Fruit fly (Drosophila melanogaster) whole organism, pupa: ENCODE data around the gene CG32817.

Experiments used
- CG12605 ChIP-seq: fragments of 200-800 bp; sonication (Bioruptor generic); IDR thresholded peaks from 2 replicates; pipeline ENCODE4 v1.3.6; 2022; ENCODE audit warnings: missing biosample characterization, missing genetic modification characterization
- CG13204 ChIP-seq: fragments of 200-800 bp; sonication (Bioruptor generic); optimal IDR thresholded peaks from 2 replicates; lab custom pipeline; 2018; ENCODE audit warnings: missing biosample characterization, mild to moderate bottlenecking, missing genetic modification characterization, moderate library complexity
- CG15710 ChIP-seq: fragments of 200-800 bp; sonication (Bioruptor generic); optimal IDR thresholded peaks from 2 replicates; lab custom pipeline; 2018; ENCODE audit warnings: missing biosample characterization, mild to moderate bottlenecking, missing genetic modification characterization, moderate library complexity
- CG17806 ChIP-seq: fragments of 200-800 bp; sonication (Bioruptor generic); optimal IDR thresholded peaks from 2 replicates; lab custom pipeline; 2018; ENCODE audit warnings: missing biosample characterization, mild to moderate bottlenecking, missing genetic modification characterization, moderate library complexity
- CG32121 ChIP-seq: fragments of 200-800 bp; sonication (Bioruptor generic); IDR thresholded peaks from 2 replicates; pipeline ENCODE4 v1.3.6; 2022; ENCODE audit warnings: missing biosample characterization, missing genetic modification characterization
- CG34367 ChIP-seq: fragments of 200-800 bp; sonication (Bioruptor generic); optimal IDR thresholded peaks from 2 replicates; lab custom pipeline; 2018; ENCODE audit warnings: missing biosample characterization, mild to moderate bottlenecking, missing genetic modification characterization
- CG8159 ChIP-seq: fragments of 200-800 bp; sonication (Bioruptor generic); optimal IDR thresholded peaks from 3 replicates; lab custom pipeline; 2018; ENCODE audit warnings: missing biosample characterization, mild to moderate bottlenecking, missing genetic modification characterization, moderate library complexity
- CG8301 ChIP-seq: fragments of 200-800 bp; sonication (Bioruptor generic); optimal IDR thresholded peaks from 2 replicates; lab custom pipeline; 2018; ENCODE audit warnings: missing biosample characterization, mild to moderate bottlenecking, missing genetic modification characterization
- CG9948 ChIP-seq: fragments of 200-800 bp; sonication (Bioruptor generic); optimal IDR thresholded peaks from 2 replicates; lab custom pipeline; 2018; ENCODE audit warnings: missing biosample characterization, mild to moderate bottlenecking, missing genetic modification characterization, moderate library complexity
- EcR ChIP-seq: fragments of 200-800 bp; sonication (Bioruptor generic); optimal IDR thresholded peaks from 3 replicates; lab custom pipeline; 2019; ENCODE audit warnings: missing biosample characterization, missing genetic modification characterization, mild to moderate bottlenecking, moderate library complexity, missing genetic modification reagents
- Ets98B ChIP-seq: fragments of 200-800 bp; sonication (Bioruptor generic); IDR thresholded peaks from 2 replicates; pipeline ENCODE4 v1.3.6; 2022; ENCODE audit warnings: missing biosample characterization, missing genetic modification characterization
- Pif1B ChIP-seq: fragments of 200-800 bp; sonication (Bioruptor generic); optimal IDR thresholded peaks from 3 replicates; lab custom pipeline; 2016; ENCODE audit warnings: missing biosample characterization, missing genetic modification characterization
- fd96Ca ChIP-seq: fragments of 200-800 bp; sonication (Bioruptor generic); IDR thresholded peaks from 3 replicates; pipeline ENCODE4 v1.3.6; 2022; ENCODE audit warnings: missing biosample characterization, missing genetic modification characterization
- rn ChIP-seq: fragments of 200-800 bp; sonication (Bioruptor generic); IDR thresholded peaks from 2 replicates; pipeline ENCODE4 v1.3.6; 2022; ENCODE audit warnings: missing biosample characterization, missing genetic modification characterization

dm6 chrX:456959-457358, 21.9 kb upstream of the CG32817 start:
- TF ChIP-seq CG9948 (tag; lab: Kevin White, UChicago) (no peak), rn (GFP tag; lab: Robert Waterston, UW) (no peak), EcR (GFP tag; lab: Kevin White, UChicago) (no peak), CG15710 (tag; lab: Kevin White, UChicago) (no peak), Ets98B (GFP tag; lab: Robert Waterston, UW) (no peak), CG17806 (tag; lab: Kevin White, UChicago) (no peak), CG32121 (GFP tag; lab: Robert Waterston, UW) (no peak), CG8159 (tag; lab: Kevin White, UChicago) (no peak), CG12605 (no peak), CG8301 (tag; lab: Kevin White, UChicago) (no peak), CG34367 (no peak), Pif1B (GFP tag; lab: Kevin White, UChicago) (no peak), fd96Ca (no peak), CG13204 (GFP tag; lab: Kevin White, UChicago) (no peak)
